Worm (Caenorhabditis elegans) whole organism, early embryonic: ENCODE results near the gene str-164.

Experiments
- B0310.2 ChIP-seq: sonication (generic microtip); optimal IDR thresholded peaks from 2 replicates; lab custom pipeline; 2016; ENCODE audit warnings: mild to moderate bottlenecking, missing genetic modification characterization, missing compliant biosample characterization
- ama-1 ChIP-seq: fragments of 150-350 bp; optimal IDR thresholded peaks from 2 replicates; lab custom pipeline; 2014
- ceh-13 ChIP-seq: fragments of 200-800 bp; sonication (Bioruptor generic); optimal IDR thresholded peaks from 2 replicates; lab custom pipeline; 2018; ENCODE audit warnings: mild to moderate bottlenecking, missing genetic modification characterization, missing compliant biosample characterization
- ceh-36 ChIP-seq: sonication (generic microtip); optimal IDR thresholded peaks from 2 replicates; lab custom pipeline; 2016; ENCODE audit warnings: missing genetic modification characterization, inconsistent platforms, missing compliant biosample characterization
- ets-7 ChIP-seq: sonication (generic microtip); optimal IDR thresholded peaks from 2 replicates; lab custom pipeline; 2016; ENCODE audit warnings: missing genotype, missing genetic modification characterization, missing compliant biosample characterization
- flt-1 ChIP-seq: fragments of 200-800 bp; sonication (Bioruptor generic); IDR thresholded peaks from 2 replicates; pipeline ENCODE4 v1.3.6; 2022; ENCODE audit warnings: missing genetic modification characterization, missing compliant biosample characterization
- hmbx-1 ChIP-seq: sonication (generic microtip); optimal IDR thresholded peaks from 2 replicates; lab custom pipeline; 2016; ENCODE audit warnings: mild to moderate bottlenecking, missing genetic modification characterization, missing compliant biosample characterization
- hmg-4 ChIP-seq: fragments of 200-800 bp; sonication (Bioruptor generic); optimal IDR thresholded peaks from 2 replicates; lab custom pipeline; 2018; ENCODE audit warnings: mild to moderate bottlenecking, missing genetic modification characterization, missing compliant biosample characterization
- hnd-1 ChIP-seq: sonication (generic microtip); optimal IDR thresholded peaks from 2 replicates; lab custom pipeline; 2016; ENCODE audit warnings: missing genetic modification characterization, missing compliant biosample characterization
- pes-1 ChIP-seq: fragments of 200-800 bp; sonication (Bioruptor generic); IDR thresholded peaks from 2 replicates; pipeline ENCODE4 v1.3.6; 2022; ENCODE audit warnings: missing genetic modification reagents, missing genetic modification characterization, missing compliant biosample characterization
- scrt-1 ChIP-seq: fragments of 200-800 bp; sonication (Bioruptor generic); IDR thresholded peaks from 2 replicates; pipeline ENCODE4 v1.3.6; 2022; ENCODE audit warnings: missing genetic modification characterization, missing compliant biosample characterization
- tbx-11 ChIP-seq: fragments of 200-800 bp; sonication (Bioruptor generic); IDR thresholded peaks from 2 replicates; pipeline ENCODE4 v1.3.6; 2022; ENCODE audit warnings: missing genetic modification characterization, missing compliant biosample characterization
- tra-4 ChIP-seq: sonication (generic microtip); optimal IDR thresholded peaks from 2 replicates; lab custom pipeline; 2017; ENCODE audit warnings: missing genetic modification characterization, missing compliant biosample characterization

DNA sequence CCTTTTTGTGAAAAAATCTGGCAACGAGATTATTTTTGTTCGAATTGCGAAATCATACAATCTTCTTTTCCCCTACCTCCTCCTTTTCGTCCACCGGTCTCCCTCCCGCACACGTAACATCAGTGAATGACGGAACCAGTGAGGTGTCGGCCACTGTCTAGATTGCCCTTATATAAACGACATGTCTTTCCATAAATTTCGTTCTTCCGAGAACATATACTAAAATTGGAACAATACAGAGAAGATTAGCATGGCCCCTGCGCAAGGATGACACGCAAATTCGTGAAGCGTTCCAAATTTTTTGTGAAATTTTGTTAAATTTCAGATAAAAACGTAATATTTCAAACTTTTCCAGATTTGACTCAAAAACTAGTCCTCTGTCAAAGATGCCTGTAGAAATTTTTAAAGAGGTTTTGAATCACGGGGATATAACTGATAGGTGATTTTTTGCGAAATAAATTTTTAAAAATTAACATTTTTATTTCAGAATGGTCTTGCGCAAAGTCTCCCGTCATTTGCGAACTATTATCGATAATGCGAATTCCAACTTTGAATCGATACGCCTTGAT lies 29.7 kb upstream of the str-164 start:
- TF ChIP-seq ets-7 (tag; lab: Kevin White, UChicago) (no peak), tra-4 (tag; lab: Kevin White, UChicago) (no peak), tbx-11 (0 out of 2 replicates have a peak, but pooled peaks have one; percentile 16), pes-1 (GFP tag; lab: Robert Waterston, UW) (peak; percentile 63; the same call in 1 of the 2 replicates), ceh-13 (GFP tag; lab: Kevin White, UChicago) (peak; percentile 6), ama-1 (lab: Kevin White, UChicago) (no peak), scrt-1 (GFP tag; lab: Robert Waterston, UW) (no peak), hmg-4 (GFP tag; lab: Kevin White, UChicago) (no peak), ceh-36 (tag; lab: Kevin White, UChicago) (no peak), hmbx-1 (tag; lab: Kevin White, UChicago) (no peak), hnd-1 (tag; lab: Kevin White, UChicago) (no peak), B0310.2 (no peak), flt-1 (peak; percentile 39; the same call in 1 of the 2 replicates)
